Worm (Caenorhabditis elegans) whole organism, L4 larva: ENCODE data around the gene ule-3.

Source experiments
- F49E8.2 ChIP-seq: sonication (generic microtip); optimal IDR thresholded peaks from 2 replicates; lab custom pipeline; 2016; ENCODE audit warnings: missing compliant biosample characterization, mild to moderate bottlenecking, missing genetic modification characterization, borderline replicate concordance
- ama-1 ChIP-seq: fragments of 150-350 bp; optimal IDR thresholded peaks from 2 replicates; lab custom pipeline; 2014; ENCODE audit warnings: inconsistent platforms, mixed read lengths
- ceh-82 ChIP-seq: sonication (generic microtip); optimal IDR thresholded peaks from 2 replicates; lab custom pipeline; 2017; ENCODE audit warnings: missing biosample characterization, missing genetic modification characterization
- ces-1 ChIP-seq: fragments of 150-350 bp; sonication (generic microtip); optimal IDR thresholded peaks from 4 replicates; lab custom pipeline; 2014; ENCODE audit warnings: missing biosample characterization, missing genetic modification reagents, missing genetic modification characterization
- hlh-30 ChIP-seq: sonication (generic microtip); optimal IDR thresholded peaks from 2 replicates; lab custom pipeline; 2017; ENCODE audit warnings: antibody characterized with exemption, mild to moderate bottlenecking, missing genetic modification characterization, missing compliant biosample characterization; ENCODE audit not compliant: insufficient read depth
- lin-39 ChIP-seq: fragments of 150-350 bp; optimal IDR thresholded peaks from 2 replicates; lab custom pipeline; 2014; ENCODE audit warnings: missing biosample characterization, missing genetic modification reagents, missing genetic modification characterization
- lir-3 ChIP-seq: sonication (generic microtip); optimal IDR thresholded peaks from 2 replicates; lab custom pipeline; 2016; ENCODE audit warnings: mild to moderate bottlenecking, missing genetic modification characterization, missing compliant biosample characterization
- mdl-1 ChIP-seq, 2 experiments: fragments of 150-350 bp in 1 of 2; sonication (generic microtip) in 1 of 2; optimal IDR thresholded peaks; 2 replicates each; lab custom pipeline; 2014 to 2017; ENCODE audit warnings: missing biosample characterization in 2 of 2, missing genetic modification characterization in 2 of 2
- nhr-6 ChIP-seq: fragments of 150-350 bp; optimal IDR thresholded peaks from 2 replicates; lab custom pipeline; 2014; ENCODE audit warnings: missing biosample characterization, missing genetic modification characterization
- nhr-76 ChIP-seq: fragments of 150-350 bp; optimal IDR thresholded peaks from 2 replicates; lab custom pipeline; 2014; ENCODE audit warnings: missing biosample characterization, missing genetic modification characterization
- php-3 ChIP-seq: fragments of 200-800 bp; sonication (Bioruptor generic); IDR thresholded peaks from 2 replicates; pipeline ENCODE4 v1.3.6; 2022; ENCODE audit warnings: missing genetic modification reagents, missing genetic modification characterization, missing compliant biosample characterization
- pqm-1 ChIP-seq: sonication (generic microtip); optimal IDR thresholded peaks from 2 replicates; lab custom pipeline; 2017; ENCODE audit warnings: missing biosample characterization, missing genetic modification characterization
- sdz-12 ChIP-seq: fragments of 200-800 bp; sonication (Bioruptor generic); optimal IDR thresholded peaks from 2 replicates; lab custom pipeline; 2018; ENCODE audit warnings: mild to moderate bottlenecking, missing genetic modification characterization, missing compliant biosample characterization
- tag-97 ChIP-seq: fragments of 200-800 bp; sonication (Bioruptor generic); IDR thresholded peaks from 2 replicates; pipeline ENCODE4 v1.3.6; 2022; ENCODE audit warnings: missing genetic modification characterization, missing compliant biosample characterization

DNA sequence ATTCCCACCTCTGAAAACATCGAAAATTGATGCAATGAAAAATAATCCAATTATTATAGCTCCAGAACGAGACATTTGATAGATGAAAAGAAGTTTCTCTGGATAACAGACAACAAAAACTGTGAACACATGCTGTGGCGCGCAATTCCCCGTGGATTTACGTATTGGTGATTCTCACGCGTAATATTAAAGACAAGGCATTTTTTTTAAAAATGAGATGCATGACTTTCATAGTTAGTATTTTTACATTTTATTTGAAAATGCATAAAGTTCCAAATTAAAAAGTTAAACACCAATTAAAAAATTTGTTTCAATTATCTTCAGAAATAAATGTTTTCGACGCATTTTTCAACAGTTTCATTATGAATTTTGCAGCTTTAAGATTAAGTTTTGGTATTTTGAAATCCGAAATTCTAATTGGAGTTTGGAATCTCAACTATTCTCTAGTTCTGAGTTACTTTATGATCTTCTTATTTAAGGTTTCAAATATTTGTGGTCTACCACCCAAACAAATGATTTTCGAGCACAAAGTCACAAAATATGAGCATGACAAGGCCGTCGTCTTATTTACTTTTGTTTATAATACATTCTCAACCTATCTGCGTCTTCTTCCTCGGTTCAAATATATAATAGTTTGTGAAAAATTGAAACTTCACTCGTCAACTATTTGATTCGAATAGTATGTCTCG lies 46.2 kb upstream of the ule-3 start, which contains the start of the genes selt-1.2 and F28H7.2:
- TF ChIP-seq nhr-76 (tag; lab: Kevin White, UChicago), result no peak
- no peak for TF ChIP-seq hlh-30
- no peak for TF ChIP-seq lin-39
- no peak for TF ChIP-seq php-3 (GFP tag; lab: Robert Waterston, UW)
- TF ChIP-seq ceh-82 (tag; lab: Kevin White, UChicago), result no peak
- TF ChIP-seq ama-1 (lab: Kevin White, UChicago), result no peak
- no peak for TF ChIP-seq sdz-12 (GFP tag; lab: Kevin White, UChicago)
- TF ChIP-seq mdl-1 (tag; optimal IDR thresholded peaks at IDR 0.05; lab: Kevin White, UChicago), result no peak
- no peak for TF ChIP-seq tag-97 (GFP tag; lab: Robert Waterston, UW)
- no peak for TF ChIP-seq F49E8.2 (tag; lab: Kevin White, UChicago)
- no peak for TF ChIP-seq lir-3 (tag; lab: Kevin White, UChicago)
- TF ChIP-seq ces-1 (GFP tag; lab: Kevin White, UChicago), result no peak
- no peak for TF ChIP-seq nhr-6 (tag; lab: Kevin White, UChicago)
- TF ChIP-seq pqm-1 (tag; lab: Kevin White, UChicago), result no peak
